Fruit fly (Drosophila melanogaster) whole organism, embryonic: ENCODE results near the gene Nsf2.
A peak's percentile ranks its signal among the peaks of the same experiment; 100 is the strongest.

Source experiments
- ATbp ChIP-seq: fragments of 200-800 bp; sonication (Bioruptor generic); optimal IDR thresholded peaks from 2 replicates; lab custom pipeline; 2017; ENCODE audit warnings: missing biosample characterization, mild to moderate bottlenecking, missing genetic modification characterization, missing genetic modification reagents
- Bgb ChIP-seq: fragments of 200-800 bp; sonication (Bioruptor generic); IDR thresholded peaks from 2 replicates; pipeline ENCODE4 v1.3.6; 2022; ENCODE audit warnings: missing biosample characterization, missing genetic modification characterization; ENCODE audit not compliant: partially characterized antibody
- C15 ChIP-seq: fragments of 200-800 bp; sonication (Bioruptor generic); IDR thresholded peaks from 3 replicates; pipeline ENCODE4 v1.3.6; 2022; ENCODE audit warnings: missing biosample characterization, missing genetic modification characterization
- CG10274 ChIP-seq: fragments of 200-800 bp; sonication (Bioruptor generic); optimal IDR thresholded peaks from 3 replicates; lab custom pipeline; 2017; ENCODE audit warnings: missing biosample characterization, mild to moderate bottlenecking, missing genetic modification characterization
- CG1602 ChIP-seq: fragments of 200-800 bp; sonication (Bioruptor generic); optimal IDR thresholded peaks from 3 replicates; lab custom pipeline; 2016; ENCODE audit warnings: missing biosample characterization, missing genetic modification characterization
- CG1647 ChIP-seq: fragments of 200-800 bp; sonication (Bioruptor generic); optimal IDR thresholded peaks from 3 replicates; lab custom pipeline; 2016; ENCODE audit warnings: missing biosample characterization, missing genetic modification characterization
- CG16813 ChIP-seq: fragments of 200-800 bp; sonication (Bioruptor generic); IDR thresholded peaks from 3 replicates; pipeline ENCODE4 v1.3.6; 2022; ENCODE audit warnings: missing biosample characterization, missing genetic modification characterization; ENCODE audit not compliant: partially characterized antibody
- CG16815 ChIP-seq: fragments of 200-800 bp; sonication (Bioruptor generic); optimal IDR thresholded peaks from 3 replicates; lab custom pipeline; 2017; ENCODE audit warnings: missing biosample characterization, mild to moderate bottlenecking, missing genetic modification characterization
- CG17328 ChIP-seq: fragments of 200-800 bp; sonication (Bioruptor generic); IDR thresholded peaks from 2 replicates; pipeline ENCODE4 v1.3.6; 2022; ENCODE audit warnings: missing biosample characterization, missing genetic modification characterization
- CG17612 ChIP-seq: fragments of 200-800 bp; sonication (Bioruptor generic); IDR thresholded peaks from 2 replicates; pipeline ENCODE4 v1.3.6; 2022; ENCODE audit warnings: missing biosample characterization, missing genetic modification characterization
- CG31224 ChIP-seq: fragments of 200-800 bp; sonication (Bioruptor generic); IDR thresholded peaks from 2 replicates; pipeline ENCODE4 v1.3.6; 2022; ENCODE audit warnings: missing biosample characterization, missing genetic modification characterization
- CG32772 ChIP-seq: fragments of 200-800 bp; sonication (Bioruptor generic); IDR thresholded peaks from 2 replicates; pipeline ENCODE4 v1.3.6; 2022; ENCODE audit warnings: missing biosample characterization, missing genetic modification characterization
- CG4707 ChIP-seq: fragments of 200-800 bp; sonication (Bioruptor generic); optimal IDR thresholded peaks from 2 replicates; lab custom pipeline; 2018; ENCODE audit warnings: missing biosample characterization, mild to moderate bottlenecking, missing genetic modification characterization, moderate library complexity
- CG6272 ChIP-seq: fragments of 200-800 bp; sonication (Bioruptor generic); IDR thresholded peaks from 2 replicates; pipeline ENCODE4 v1.3.6; 2022; ENCODE audit warnings: missing biosample characterization, missing genetic modification characterization
- CG8089 ChIP-seq: fragments of 200-800 bp; sonication (Bioruptor generic); optimal IDR thresholded peaks from 3 replicates; lab custom pipeline; 2016; ENCODE audit warnings: missing biosample characterization, missing genetic modification characterization
- CG8359 ChIP-seq: fragments of 200-800 bp; sonication (Bioruptor generic); optimal IDR thresholded peaks from 2 replicates; lab custom pipeline; 2017; ENCODE audit warnings: missing biosample characterization, mild to moderate bottlenecking, missing genetic modification characterization, borderline replicate concordance
- CG8478 ChIP-seq: fragments of >200 bp; optimal IDR thresholded peaks from 2 replicates; lab custom pipeline; 2018
- CG8765 ChIP-seq: fragments of 200-800 bp; sonication (Bioruptor generic); IDR thresholded peaks from 2 replicates; pipeline ENCODE4 v1.3.6; 2022; ENCODE audit warnings: missing biosample characterization, missing genetic modification characterization
- CG9797 ChIP-seq: fragments of 200-800 bp; sonication (Bioruptor generic); optimal IDR thresholded peaks from 3 replicates; lab custom pipeline; 2018; ENCODE audit warnings: missing biosample characterization, mild to moderate bottlenecking, missing genetic modification characterization
- Dad ChIP-seq: fragments of 200-800 bp; sonication (Bioruptor generic); optimal IDR thresholded peaks from 3 replicates; lab custom pipeline; 2016; ENCODE audit warnings: missing biosample characterization, missing genetic modification characterization
- Dp ChIP-seq: fragments of 200-800 bp; sonication (Bioruptor generic); optimal IDR thresholded peaks from 2 replicates; lab custom pipeline; 2018; ENCODE audit warnings: missing biosample characterization, mild to moderate bottlenecking, missing genetic modification characterization, moderate library complexity
- E2f2 ChIP-seq: fragments of 200-800 bp; sonication (Bioruptor generic); IDR thresholded peaks from 2 replicates; pipeline ENCODE4 v1.3.6; 2022; ENCODE audit warnings: missing biosample characterization, missing genetic modification characterization
- Ets65A ChIP-seq: fragments of 200-800 bp; sonication (Bioruptor generic); peaks from one replicate; lab custom pipeline; 2016; ENCODE audit warnings: missing biosample characterization, missing genetic modification characterization
- Hr3 ChIP-seq: fragments of 200-800 bp; sonication (Bioruptor generic); optimal IDR thresholded peaks from 3 replicates; lab custom pipeline; 2016; ENCODE audit warnings: missing biosample characterization, missing genetic modification characterization
- Hsf ChIP-seq: fragments of 200-800 bp; sonication (Bioruptor generic); optimal IDR thresholded peaks from 3 replicates; lab custom pipeline; 2016; ENCODE audit warnings: missing biosample characterization, missing genetic modification characterization
- Lhr ChIP-seq: fragments of 200-800 bp; sonication (Bioruptor generic); optimal IDR thresholded peaks from 3 replicates; lab custom pipeline; 2017; ENCODE audit warnings: mild to moderate bottlenecking, missing biosample characterization, missing genetic modification reagents, missing genetic modification characterization
- MBD-R2 ChIP-seq: fragments of 200-800 bp; sonication (Bioruptor generic); IDR thresholded peaks from 2 replicates; pipeline ENCODE4 v1.3.6; 2022; ENCODE audit warnings: missing biosample characterization, missing genetic modification characterization
- Myb ChIP-seq: fragments of 200-800 bp; sonication (Bioruptor generic); optimal IDR thresholded peaks from 2 replicates; lab custom pipeline; 2016; ENCODE audit warnings: missing biosample characterization, missing genetic modification characterization
- Neu2 ChIP-seq: fragments of 200-800 bp; sonication (Bioruptor generic); optimal IDR thresholded peaks from 3 replicates; lab custom pipeline; 2016; ENCODE audit warnings: missing biosample characterization, missing genetic modification characterization, borderline replicate concordance
- Six4 ChIP-seq: fragments of 200-800 bp; sonication (Bioruptor generic); optimal IDR thresholded peaks from 2 replicates; lab custom pipeline; 2016; ENCODE audit warnings: missing biosample characterization, missing genetic modification characterization
- Sry-β ChIP-seq: fragments of 200-800 bp; sonication (Bioruptor generic); optimal IDR thresholded peaks from 2 replicates; lab custom pipeline; 2018; ENCODE audit warnings: missing biosample characterization, mild to moderate bottlenecking, missing genetic modification characterization, moderate library complexity
- Trl ChIP-seq, 3 experiments: fragments of >200 bp in 2 of 3; fragments of 200-800 bp in 1 of 3; sonication (Bioruptor generic) in 1 of 3; optimal IDR thresholded peaks; 2 replicates in 1 of 3; 3 replicates in 2 of 3; lab custom pipeline; 2016 to 2017; ENCODE audit warnings: missing biosample characterization in 1 of 3, missing genetic modification characterization in 1 of 3
- amos ChIP-seq: fragments of 200-800 bp; sonication (Bioruptor generic); IDR thresholded peaks from 2 replicates; pipeline ENCODE4 v1.3.6; 2022; ENCODE audit warnings: missing biosample characterization, missing genetic modification characterization; ENCODE audit not compliant: partially characterized antibody
- ara ChIP-seq: fragments of 200-800 bp; sonication (Bioruptor generic); IDR thresholded peaks from 2 replicates; pipeline ENCODE4 v1.3.6; 2022; ENCODE audit warnings: missing biosample characterization, missing genetic modification characterization
- cato ChIP-seq: fragments of 200-800 bp; sonication (Bioruptor generic); optimal IDR thresholded peaks from 2 replicates; lab custom pipeline; 2016; ENCODE audit warnings: missing biosample characterization, missing genetic modification characterization, borderline replicate concordance
- dysf ChIP-seq: fragments of 200-800 bp; sonication (Bioruptor generic); IDR thresholded peaks from 3 replicates; pipeline ENCODE4 v1.3.6; 2022; ENCODE audit warnings: missing biosample characterization, missing genetic modification characterization
- en ChIP-seq: fragments of 200-800 bp; sonication (Bioruptor generic); optimal IDR thresholded peaks from 2 replicates; lab custom pipeline; 2016; ENCODE audit warnings: missing biosample characterization, missing genetic modification characterization
- insv ChIP-seq, 2 experiments: fragments of 200-800 bp; sonication (Bioruptor generic); optimal IDR thresholded peaks; 3 replicates each; lab custom pipeline; 2016 to 2018; ENCODE audit warnings: missing biosample characterization in 2 of 2, missing genetic modification characterization in 2 of 2
- kni ChIP-seq: fragments of 200-800 bp; sonication (Bioruptor generic); optimal IDR thresholded peaks from 3 replicates; lab custom pipeline; 2017; ENCODE audit warnings: mild to moderate bottlenecking, missing biosample characterization, missing genetic modification reagents, missing genetic modification characterization
- knrl ChIP-seq: fragments of 200-800 bp; sonication (Bioruptor generic); IDR thresholded peaks from 3 replicates; pipeline ENCODE4 v1.3.6; 2022; ENCODE audit warnings: missing biosample characterization, missing genetic modification characterization; ENCODE audit not compliant: partially characterized antibody
- lilli ChIP-seq: fragments of 200-800 bp; sonication (Bioruptor generic); optimal IDR thresholded peaks from 3 replicates; lab custom pipeline; 2016; ENCODE audit warnings: missing biosample characterization, missing genetic modification characterization
- mam ChIP-seq: fragments of 200-800 bp; sonication (Bioruptor generic); optimal IDR thresholded peaks from 3 replicates; lab custom pipeline; 2016; ENCODE audit warnings: missing biosample characterization, missing genetic modification characterization
- mirr ChIP-seq: fragments of 200-800 bp; sonication (Bioruptor generic); optimal IDR thresholded peaks from 3 replicates; lab custom pipeline; 2018; ENCODE audit warnings: missing biosample characterization, mild to moderate bottlenecking, missing genetic modification characterization
- prd ChIP-seq, 3 experiments: fragments of >200 bp in 2 of 3; fragments of 200-800 bp in 1 of 3; sonication (Bioruptor generic) in 1 of 3; optimal IDR thresholded peaks in 2 of 3; IDR thresholded peaks in 1 of 3; 2 replicates in 2 of 3; 3 replicates in 1 of 3; pipeline versions ENCODE4 v1.3.6 to Lab custom; 2017 to 2022; ENCODE audit warnings: missing biosample characterization in 1 of 3, missing genetic modification characterization in 1 of 3
- ranshi ChIP-seq: fragments of 200-800 bp; sonication (Bioruptor generic); IDR thresholded peaks from 2 replicates; pipeline ENCODE4 v1.3.6; 2022; ENCODE audit warnings: missing biosample characterization, missing genetic modification characterization
- rib ChIP-seq: fragments of 200-800 bp; sonication (Bioruptor generic); IDR thresholded peaks from 2 replicates; pipeline ENCODE4 v1.3.6; 2022; ENCODE audit warnings: missing biosample characterization, missing genetic modification characterization
- sens ChIP-seq: fragments of 200-800 bp; sonication (Bioruptor generic); peaks from one replicate; lab custom pipeline; 2016; ENCODE audit warnings: missing biosample characterization, missing genetic modification characterization
- sisA ChIP-seq: fragments of 200-800 bp; sonication (Bioruptor generic); IDR thresholded peaks from 2 replicates; pipeline ENCODE4 v1.3.6; 2022; ENCODE audit warnings: missing biosample characterization, missing genetic modification characterization
- sna ChIP-seq: fragments of 200-800 bp; sonication (Bioruptor generic); IDR thresholded peaks from 2 replicates; pipeline ENCODE4 v1.3.6; 2022; ENCODE audit warnings: missing biosample characterization, missing genetic modification characterization; ENCODE audit not compliant: partially characterized antibody
- ttk ChIP-seq: fragments of 200-800 bp; sonication (Bioruptor generic); IDR thresholded peaks from 2 replicates; pipeline ENCODE4 v2.1.2; 2022; ENCODE audit warnings: missing biosample characterization, missing genetic modification characterization
- z ChIP-seq: fragments of 200-800 bp; sonication (Bioruptor generic); IDR thresholded peaks from 3 replicates; pipeline ENCODE4 v1.3.6; 2022; ENCODE audit warnings: missing biosample characterization, missing genetic modification characterization

Gene Nsf2

dm6 chr3R:13833515-13833914, 4.3 kb downstream of the Nsf2 start (continued):
- no peak for TF ChIP-seq en
- no peak for TF ChIP-seq Hsf (GFP tag; lab: Kevin White, UChicago)
- TF ChIP-seq dysf (GFP tag; lab: Robert Waterston, UW): no peak
- TF ChIP-seq ATbp (GFP tag; lab: Kevin White, UChicago): no peak
- TF ChIP-seq CG31224 (GFP tag; lab: Robert Waterston, UW): no peak
- TF ChIP-seq Myb: no peak
- TF ChIP-seq mam (GFP tag; lab: Kevin White, UChicago): no peak
- TF ChIP-seq CG1602 (GFP tag; lab: Kevin White, UChicago): no peak
- TF ChIP-seq Sry-β (GFP tag; lab: Kevin White, UChicago): no peak
- no peak for TF ChIP-seq CG16815 (GFP tag; lab: Kevin White, UChicago)
- TF ChIP-seq E2f2 (GFP tag; lab: Robert Waterston, UW): peak; percentile 71
- TF ChIP-seq C15: no peak
- peak; percentile 10; the same call in 1 of the 2 replicates for TF ChIP-seq MBD-R2 (GFP tag; lab: Robert Waterston, UW)
- TF ChIP-seq Ets65A (GFP tag; lab: Kevin White, UChicago): no peak
- TF ChIP-seq CG17328 (GFP tag; lab: Robert Waterston, UW): no peak
- TF ChIP-seq knrl: peak; percentile 45; the same call in 2 of the 3 replicates
- no peak for TF ChIP-seq prd (optimal IDR thresholded peaks at IDR 0.05; lab: Kevin White, UChicago)
- no peak for TF ChIP-seq prd (GFP tag; IDR thresholded peaks at IDR 0.05; lab: Robert Waterston, UW)
- TF ChIP-seq CG10274: no peak
- no peak for TF ChIP-seq Hr3 (GFP tag; lab: Kevin White, UChicago)
- TF ChIP-seq ttk: no peak
- no peak for TF ChIP-seq CG8765
- TF ChIP-seq sna (GFP tag; lab: Robert Waterston, UW): no peak
- no peak for TF ChIP-seq insv (GFP tag; optimal IDR thresholded peaks at IDR 0.05; lab: Kevin White, UChicago)
- no peak for TF ChIP-seq cato (GFP tag; lab: Kevin White, UChicago)
- TF ChIP-seq lilli (GFP tag; lab: Kevin White, UChicago): no peak
- TF ChIP-seq Dad (GFP tag; lab: Kevin White, UChicago): no peak
- TF ChIP-seq CG8359 (GFP tag; lab: Kevin White, UChicago): no peak
- no peak for TF ChIP-seq CG17612
- TF ChIP-seq sens (GFP tag; lab: Kevin White, UChicago): no peak
- peak; percentile 35 for TF ChIP-seq Lhr (GFP tag; lab: Kevin White, UChicago)
- TF ChIP-seq CG9797 (GFP tag; lab: Kevin White, UChicago): no peak
- TF ChIP-seq ara (GFP tag; lab: Robert Waterston, UW): no peak
- TF ChIP-seq ranshi: no peak
- no peak for TF ChIP-seq CG16813 (GFP tag; lab: Robert Waterston, UW)
- no peak for TF ChIP-seq CG1647 (GFP tag; lab: Kevin White, UChicago)
- TF ChIP-seq CG8089 (GFP tag; lab: Kevin White, UChicago): no peak
- no peak for TF ChIP-seq kni (GFP tag; lab: Kevin White, UChicago)
- no peak for TF ChIP-seq Trl (optimal IDR thresholded peaks at IDR 0.05; lab: Kevin White, UChicago)
- TF ChIP-seq Trl (GFP tag; optimal IDR thresholded peaks at IDR 0.05; lab: Kevin White, UChicago): no peak
- TF ChIP-seq z (GFP tag; lab: Robert Waterston, UW): no peak
- TF ChIP-seq CG32772 (GFP tag; lab: Robert Waterston, UW): no peak
- peak; percentile 35 for TF ChIP-seq Dp (GFP tag; lab: Kevin White, UChicago)
- TF ChIP-seq Six4 (GFP tag; lab: Kevin White, UChicago): no peak
- no peak for TF ChIP-seq CG6272 (GFP tag; lab: Robert Waterston, UW)
- TF ChIP-seq amos: peak; percentile 59
- TF ChIP-seq mirr: no peak
- TF ChIP-seq rib (GFP tag; lab: Robert Waterston, UW): no peak
- TF ChIP-seq CG8478: no peak
- no peak for TF ChIP-seq CG4707 (GFP tag; lab: Kevin White, UChicago)
- no peak; the same call in 1 of the 2 replicates for TF ChIP-seq Bgb (GFP tag; lab: Robert Waterston, UW)
- no peak for TF ChIP-seq sisA (GFP tag; lab: Robert Waterston, UW)
- TF ChIP-seq Neu2 (GFP tag; lab: Kevin White, UChicago): no peak
